Worm (Caenorhabditis elegans) whole organism, L2 larva: ENCODE measurements around the gene lido-10.

ENCODE experiments used
- alr-1 ChIP-seq: fragments of 150-350 bp; optimal IDR thresholded peaks from 2 replicates; lab custom pipeline; 2014; ENCODE audit warnings: missing biosample characterization, missing genetic modification characterization
- lin-13 ChIP-seq: fragments of 150-350 bp; optimal IDR thresholded peaks from 2 replicates; lab custom pipeline; 2014; ENCODE audit warnings: missing biosample characterization, missing genetic modification reagents, missing genetic modification characterization
- lin-39 ChIP-seq: fragments of 150-350 bp; optimal IDR thresholded peaks from 2 replicates; lab custom pipeline; 2014; ENCODE audit warnings: missing biosample characterization, missing genetic modification reagents, missing genetic modification characterization

ce11 chrII:3051332-3051731, 49.0 kb downstream of the lido-10 start:
- no peak for TF ChIP-seq alr-1 (tag; lab: Kevin White, UChicago)
- TF ChIP-seq lin-13 (GFP tag; lab: Kevin White, UChicago): no peak
- TF ChIP-seq lin-39 (tag; lab: Kevin White, UChicago): no peak
